Worm (Caenorhabditis elegans) whole organism, young adult: ENCODE data around the gene tra-3.

Source experiments
- B0035.1 ChIP-seq: sonication (generic microtip); optimal IDR thresholded peaks from 2 replicates; lab custom pipeline; 2016; ENCODE audit warnings: missing genetic modification characterization, mild to moderate bottlenecking, missing compliant biosample characterization, missing genotype, missing genetic modification reagents
- F23B12.7 ChIP-seq: sonication (generic microtip); optimal IDR thresholded peaks from 2 replicates; lab custom pipeline; 2017; ENCODE audit warnings: missing genetic modification characterization, mild to moderate bottlenecking, missing compliant biosample characterization, antibody characterized with exemption, moderate library complexity; ENCODE audit not compliant: insufficient read depth
- F57C9.4 ChIP-seq: sonication (generic microtip); optimal IDR thresholded peaks from 2 replicates; lab custom pipeline; 2017; ENCODE audit warnings: mild to moderate bottlenecking, missing genetic modification characterization, missing compliant biosample characterization
- Y53G8AR.9 ChIP-seq: fragments of 200-800 bp; sonication (Bioruptor generic); conservative IDR thresholded peaks from 2 replicates; pipeline ENCODE4 v1.3.6; 2022; ENCODE audit warnings: missing genetic modification reagents, missing genetic modification characterization, missing compliant biosample characterization
- aptf-2 ChIP-seq: fragments of 200-800 bp; sonication (Bioruptor generic); conservative IDR thresholded peaks from 2 replicates; pipeline ENCODE4 v1.3.6; 2022; ENCODE audit warnings: missing genetic modification reagents, missing genetic modification characterization, missing compliant biosample characterization
- ccch-3 ChIP-seq: fragments of 200-800 bp; sonication (Bioruptor generic); optimal IDR thresholded peaks from 2 replicates; lab custom pipeline; 2018; ENCODE audit warnings: mild to moderate bottlenecking, missing genetic modification characterization, missing compliant biosample characterization
- ceh-100 ChIP-seq: fragments of 200-800 bp; sonication (Bioruptor generic); IDR thresholded peaks from 2 replicates; pipeline ENCODE4 v1.3.6; 2022; ENCODE audit warnings: missing genetic modification reagents, missing genetic modification characterization, missing compliant biosample characterization
- hmg-1.2 ChIP-seq: fragments of 200-800 bp; sonication (Bioruptor generic); IDR thresholded peaks from 2 replicates; pipeline ENCODE4 v1.3.6; 2022; ENCODE audit warnings: missing genetic modification reagents, missing genetic modification characterization, missing compliant biosample characterization
- madf-3 ChIP-seq: fragments of 200-800 bp; sonication (Bioruptor generic); IDR thresholded peaks from 2 replicates; pipeline ENCODE4 v1.3.6; 2022; ENCODE audit warnings: missing genetic modification reagents, missing genetic modification characterization, missing compliant biosample characterization
- madf-8 ChIP-seq: fragments of 200-800 bp; sonication (Bioruptor generic); conservative IDR thresholded peaks from 2 replicates; pipeline ENCODE4 v1.3.6; 2022; ENCODE audit warnings: missing genetic modification reagents, missing genetic modification characterization, missing compliant biosample characterization
- rcor-1 ChIP-seq: fragments of 200-800 bp; sonication (Bioruptor generic); IDR thresholded peaks from 2 replicates; pipeline ENCODE4 v1.3.6; 2022; ENCODE audit warnings: missing genetic modification reagents, missing genetic modification characterization, missing compliant biosample characterization
- snpc-4 ChIP-seq, 5 experiments: fragments of 150-350 bp in 1 of 5; sonication (generic microtip) in 4 of 5; optimal IDR thresholded peaks; 2 replicates each; lab custom pipeline; 2014 to 2018; ENCODE audit warnings: missing genetic modification characterization in 5 of 5, missing biosample characterization in 3 of 5, antibody characterized with exemption in 2 of 5, mild to moderate bottlenecking in 2 of 5, missing compliant biosample characterization in 2 of 5, missing genotype in 2 of 5, moderate library complexity in 2 of 5, missing genetic modification reagents in 1 of 5
- zfh-2 ChIP-seq: fragments of 200-800 bp; sonication (Bioruptor generic); conservative IDR thresholded peaks from 2 replicates; pipeline ENCODE4 v1.3.6; 2022; ENCODE audit warnings: missing genetic modification reagents, missing genetic modification characterization, missing compliant biosample characterization
- ztf-26 ChIP-seq: sonication (generic microtip); optimal IDR thresholded peaks from 2 replicates; lab custom pipeline; 2017; ENCODE audit warnings: missing genetic modification characterization, missing compliant biosample characterization

DNA sequence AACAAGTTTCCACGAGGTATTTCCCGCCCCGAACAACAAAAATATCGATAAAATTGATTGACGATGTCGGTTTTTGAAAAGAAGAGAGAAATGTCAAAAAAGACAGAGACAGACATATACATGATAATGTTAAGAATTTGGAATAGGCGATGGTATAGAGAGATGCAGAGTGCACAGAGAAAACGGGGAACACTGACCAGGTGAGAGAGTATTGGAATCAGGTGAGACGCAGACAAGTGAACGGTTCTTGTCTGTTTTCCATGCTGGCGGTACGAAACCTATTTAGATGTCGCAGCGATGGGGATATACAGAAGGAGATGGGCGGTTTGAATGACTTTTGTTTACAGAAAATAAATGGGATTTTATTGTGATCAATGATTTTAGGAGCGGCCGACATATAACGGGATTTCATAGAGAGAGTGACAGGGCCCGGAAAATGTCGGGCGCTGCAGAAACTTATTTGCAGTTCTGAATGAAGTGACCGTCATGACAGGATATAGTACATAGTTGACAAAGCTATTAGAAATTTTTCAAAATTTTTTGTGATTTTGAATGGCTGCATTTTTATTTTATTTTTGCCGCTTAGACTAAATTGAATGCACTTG lies 1.3 kb upstream of the tra-3 start:
- no peak for TF ChIP-seq F57C9.4 (tag; lab: Kevin White, UChicago)
- TF ChIP-seq aptf-2 (GFP tag; lab: Robert Waterston, UW), result no peak
- TF ChIP-seq madf-8 (GFP tag; lab: Robert Waterston, UW), result no peak
- TF ChIP-seq ceh-100, result no peak
- TF ChIP-seq Y53G8AR.9, result no peak
- no peak for TF ChIP-seq ccch-3 (GFP tag; lab: Kevin White, UChicago)
- TF ChIP-seq zfh-2 (GFP tag; lab: Robert Waterston, UW), result no peak
- no peak for TF ChIP-seq F23B12.7 (tag; lab: Kevin White, UChicago)
- TF ChIP-seq hmg-1.2 (GFP tag; lab: Robert Waterston, UW), result peak; percentile 96
- no peak for TF ChIP-seq madf-3 (GFP tag; lab: Robert Waterston, UW)
- no peak for TF ChIP-seq snpc-4 (GFP tag; optimal IDR thresholded peaks at IDR 0.05; lab: Kevin White, UChicago)
- TF ChIP-seq snpc-4 (tag; optimal IDR thresholded peaks at IDR 0.05; lab: Kevin White, UChicago), result peak; percentile 72 to 92 (median 84)
- no peak for TF ChIP-seq rcor-1
- peak; percentile 13 for TF ChIP-seq ztf-26 (tag; lab: Kevin White, UChicago)
- TF ChIP-seq B0035.1 (tag; lab: Kevin White, UChicago), result no peak
